Worm (Caenorhabditis elegans): ENCODE data around the gene pqn-48.
A peak's percentile ranks its signal among the peaks of the same experiment; 100 is the strongest.

The pqn-48 gene

ce11 chrII:4045396-4045795 lies 6.7 kb downstream of the pqn-48 start, which contains the start of gene K07D4.2:
K07D4.2 (minus strand) TSS chrII:4045496.
- TF ChIP-seq bed-3 (GFP tag; optimal IDR thresholded peaks at IDR 0.05) (no peak), tbx-8 (GFP tag; optimal IDR thresholded peaks at IDR 0.05) (no peak), ham-2 (GFP tag; optimal IDR thresholded peaks at IDR 0.05) (no peak), unc-39 (tag; optimal IDR thresholded peaks at IDR 0.05) (no peak), elt-3 (tag; optimal IDR thresholded peaks at IDR 0.05) (no peak), snpc-4 (tag; optimal IDR thresholded peaks at IDR 0.05) (no peak), elt-1 (tag; optimal IDR thresholded peaks at IDR 0.05; ENCODE audit: borderline replicate concordance, insufficient read depth) (no peak), sptf-1 (tag; optimal IDR thresholded peaks at IDR 0.05) (no peak), ceh-83 (GFP tag; optimal IDR thresholded peaks at IDR 0.05) (no peak)

ce11 chrII:4047839-4048440 lies 9.3 kb downstream of the pqn-48 start:
- peak; percentile 50 for TF ChIP-seq lsy-2 (tag; optimal IDR thresholded peaks at IDR 0.05)
- peak; percentile 21 for TF ChIP-seq zip-8 (tag; optimal IDR thresholded peaks at IDR 0.05)

- peak; percentile 13 for TF ChIP-seq lsy-2 (tag; optimal IDR thresholded peaks at IDR 0.05)
Measured at ce11 chrII:4049672-4050071, 11.0 kb downstream of the pqn-48 start.

- TF ChIP-seq tbx-8 (GFP tag; optimal IDR thresholded peaks at IDR 0.05) (no peak), bed-3 (GFP tag; optimal IDR thresholded peaks at IDR 0.05) (no peak)
Measured at ce11 chrII:4062477-4062876, 23.8 kb downstream of the pqn-48 start, which contains the start of gene gadr-4. gadr-4 (minus strand) TSS chrII:4062577.

- TF ChIP-seq nhr-12 (tag; optimal IDR thresholded peaks at IDR 0.05) (no peak), sptf-1 (tag; optimal IDR thresholded peaks at IDR 0.05) (no peak), ceh-39 (tag; optimal IDR thresholded peaks at IDR 0.05) (no peak), ceh-83 (GFP tag; optimal IDR thresholded peaks at IDR 0.05) (no peak), snpc-4 (tag; optimal IDR thresholded peaks at IDR 0.05) (no peak), sem-2 (GFP tag; optimal IDR thresholded peaks at IDR 0.05) (no peak), cnd-1 (tag; optimal IDR thresholded peaks at IDR 0.05) (no peak), lin-13 (tag; optimal IDR thresholded peaks at IDR 0.05) (no peak), mls-2 (tag; optimal IDR thresholded peaks at IDR 0.05) (no peak), flh-1 (GFP tag; optimal IDR thresholded peaks at IDR 0.05) (no peak), blmp-1 (tag; optimal IDR thresholded peaks at IDR 0.05) (no peak), unc-62 (GFP tag; optimal IDR thresholded peaks at IDR 0.05) (no peak), mep-1 (tag; optimal IDR thresholded peaks at IDR 0.05) (no peak), nhr-237 (tag; optimal IDR thresholded peaks at IDR 0.05) (no peak)
Measured at ce11 chrII:4063997-4064396, 25.3 kb downstream of the pqn-48 start, which contains the start of gene fbxb-118. fbxb-118 (minus strand) TSS chrII:4064097.

- TF ChIP-seq ceh-83 (GFP tag; optimal IDR thresholded peaks at IDR 0.05) (no peak), zip-8 (tag; optimal IDR thresholded peaks at IDR 0.05) (no peak), elt-3 (tag; optimal IDR thresholded peaks at IDR 0.05) (no peak), ham-2 (GFP tag; optimal IDR thresholded peaks at IDR 0.05) (no peak), unc-39 (tag; optimal IDR thresholded peaks at IDR 0.05) (no peak), nhr-237 (tag; optimal IDR thresholded peaks at IDR 0.05) (no peak), blmp-1 (tag; optimal IDR thresholded peaks at IDR 0.05) (no peak), mls-2 (tag; optimal IDR thresholded peaks at IDR 0.05) (no peak), nhr-2 (tag; optimal IDR thresholded peaks at IDR 0.05) (no peak), lsy-2 (tag; optimal IDR thresholded peaks at IDR 0.05) (no peak), ceh-39 (tag; optimal IDR thresholded peaks at IDR 0.05) (no peak), bed-3 (GFP tag; optimal IDR thresholded peaks at IDR 0.05) (no peak)
Measured at ce11 chrII:4067258-4067657, 28.6 kb downstream of the pqn-48 start, which contains the start of gene W06A11.1. W06A11.1 (plus strand) TSS chrII:4067558.

- TF ChIP-seq flh-1 (GFP tag; optimal IDR thresholded peaks at IDR 0.05) = no peak
- TF ChIP-seq ztf-11 (tag; optimal IDR thresholded peaks at IDR 0.05) = no peak
- no peak for TF ChIP-seq unc-62 (GFP tag; optimal IDR thresholded peaks at IDR 0.05)
- no peak for TF ChIP-seq mab-5 (tag; optimal IDR thresholded peaks at IDR 0.05)
- no peak for TF ChIP-seq ceh-83 (GFP tag; optimal IDR thresholded peaks at IDR 0.05)
- no peak for TF ChIP-seq ceh-39 (tag; optimal IDR thresholded peaks at IDR 0.05)
- no peak for TF ChIP-seq M03D4.4 (tag; optimal IDR thresholded peaks at IDR 0.05)
- no peak for TF ChIP-seq lsy-2 (tag; optimal IDR thresholded peaks at IDR 0.05)
- no peak for TF ChIP-seq ham-2 (GFP tag; optimal IDR thresholded peaks at IDR 0.05)
- TF ChIP-seq cnd-1 (tag; optimal IDR thresholded peaks at IDR 0.05) = no peak
- TF ChIP-seq snpc-4 (tag; optimal IDR thresholded peaks at IDR 0.05) = no peak
- no peak for TF ChIP-seq bed-3 (GFP tag; optimal IDR thresholded peaks at IDR 0.05)
- no peak for TF ChIP-seq mep-1 (tag; optimal IDR thresholded peaks at IDR 0.05)
- no peak for TF ChIP-seq sptf-1 (tag; optimal IDR thresholded peaks at IDR 0.05)
- no peak for TF ChIP-seq sem-2 (GFP tag; optimal IDR thresholded peaks at IDR 0.05)
- TF ChIP-seq nhr-28 (tag; optimal IDR thresholded peaks at IDR 0.05) = no peak
- TF ChIP-seq tbx-8 (GFP tag; optimal IDR thresholded peaks at IDR 0.05) = no peak
- no peak for TF ChIP-seq unc-39 (tag; optimal IDR thresholded peaks at IDR 0.05)
- no peak for TF ChIP-seq ces-1 (GFP tag; optimal IDR thresholded peaks at IDR 0.05)
Measured at ce11 chrII:4068141-4068540, 29.5 kb downstream of the pqn-48 start.
